Worm (Caenorhabditis elegans): ENCODE measurements around the gene tag-278.

Gene tag-278

ce11 chrX:3706319-3706718 is 17.3 kb upstream of the tag-278 start:
- no peak for TF ChIP-seq ztf-28 (GFP tag; IDR thresholded peaks at IDR 0.05)
- TF ChIP-seq lin-54 (GFP tag; optimal IDR thresholded peaks at IDR 0.05): no peak
- peak; percentile 70 for TF ChIP-seq zfh-2 (GFP tag; conservative IDR thresholded peaks at IDR 0.05)

- no peak for TF ChIP-seq rec-8 (tag; optimal IDR thresholded peaks at IDR 0.05)
- TF ChIP-seq sptf-2 (GFP tag; optimal IDR thresholded peaks at IDR 0.05): no peak
- no peak for TF ChIP-seq aptf-2 (GFP tag; conservative IDR thresholded peaks at IDR 0.05)
- no peak for TF ChIP-seq cebp-1 (GFP tag; IDR thresholded peaks at IDR 0.05)
- TF ChIP-seq cebp-1 (tag; optimal IDR thresholded peaks at IDR 0.05): peak; percentile 28
- TF ChIP-seq athp-1 (tag; optimal IDR thresholded peaks at IDR 0.05): no peak
- TF ChIP-seq ztf-22 (GFP tag; optimal IDR thresholded peaks at IDR 0.05): no peak
Measured at ce11 chrX:3705319-3705718, 16.3 kb upstream of the tag-278 start.

ce11 chrX:3701861-3702260 is 12.9 kb upstream of the tag-278 start:
- TF ChIP-seq aptf-2 (GFP tag; conservative IDR thresholded peaks at IDR 0.05) (no peak), T07F8.4 (tag; optimal IDR thresholded peaks at IDR 0.05) (no peak), attf-3 (GFP tag; conservative IDR thresholded peaks at IDR 0.05) (no peak), K12H6.12 (tag; optimal IDR thresholded peaks at IDR 0.05) (no peak), bed-1 (GFP tag; IDR thresholded peaks at IDR 0.05) (no peak), B0019.2 (GFP tag; conservative IDR thresholded peaks at IDR 0.05) (no peak), snpc-1.1 (tag; optimal IDR thresholded peaks at IDR 0.05; ENCODE audit: insufficient read depth) (no peak), hlh-12 (tag; optimal IDR thresholded peaks at IDR 0.05) (no peak), sea-2 (GFP tag; IDR thresholded peaks at IDR 0.05) (no peak), zfh-2 (GFP tag; conservative IDR thresholded peaks at IDR 0.05) (no peak), hrde-1 (tag; optimal IDR thresholded peaks at IDR 0.05; ENCODE audit: borderline replicate concordance) (no peak), him-1 (tag; optimal IDR thresholded peaks at IDR 0.05) (no peak), ets-4 (GFP tag; optimal IDR thresholded peaks at IDR 0.05) (no peak), F37B4.10 (GFP tag; IDR thresholded peaks at IDR 0.05) (no peak), nhr-27 (tag; optimal IDR thresholded peaks at IDR 0.05) (no peak), unc-130 (GFP tag; optimal IDR thresholded peaks at IDR 0.05) (no peak), gei-17 (GFP tag; optimal IDR thresholded peaks at IDR 0.05) (no peak), let-607 (tag; optimal IDR thresholded peaks at IDR 0.05) (no peak), Y79H2A.3 (GFP tag; conservative IDR thresholded peaks at IDR 0.05) (no peak), lir-1 (GFP tag; conservative IDR thresholded peaks at IDR 0.05) (no peak)

ce11 chrX:3697623-3698022 is 8.6 kb upstream of the tag-278 start:
- TF ChIP-seq ceh-100 (GFP tag; IDR thresholded peaks at IDR 0.05) (peak; percentile 51; the same call in 1 of the 2 replicates), lin-40 (tag; optimal IDR thresholded peaks at IDR 0.05) (peak; percentile 74), nfya-1 (tag; optimal IDR thresholded peaks at IDR 0.05; ENCODE audit: borderline replicate concordance, insufficient read depth) (no peak), nhr-27 (tag; optimal IDR thresholded peaks at IDR 0.05) (no peak), hmg-20 (GFP tag; IDR thresholded peaks at IDR 0.05) (peak; percentile 62; the same call in 1 of the 2 replicates), hlh-26 (GFP tag; conservative IDR thresholded peaks at IDR 0.05) (no peak), hmg-1.2 (GFP tag; IDR thresholded peaks at IDR 0.05) (peak; percentile 89), ztf-18 (tag; optimal IDR thresholded peaks at IDR 0.05) (peak; percentile 74), ceh-27 (GFP tag; optimal IDR thresholded peaks at IDR 0.05) (peak; percentile 68), sea-2 (GFP tag; IDR thresholded peaks at IDR 0.05) (0 out of 2 replicates have a peak, but pooled peaks have one; percentile 34), tbx-9 (tag; optimal IDR thresholded peaks at IDR 0.05; ENCODE audit: borderline replicate concordance) (no peak), ceh-79 (tag; optimal IDR thresholded peaks at IDR 0.05) (peak; percentile 16), bed-2 (GFP tag; IDR thresholded peaks at IDR 0.05) (no peak), mel-28 (tag; optimal IDR thresholded peaks at IDR 0.05; ENCODE audit: borderline replicate concordance) (peak; percentile 53), mxl-1 (tag; optimal IDR thresholded peaks at IDR 0.05) (peak; percentile 66), attf-5 (GFP tag; optimal IDR thresholded peaks at IDR 0.05) (peak; percentile 71), die-1 (tag; optimal IDR thresholded peaks at IDR 0.05) (peak; percentile 95), lin-26 (GFP tag; IDR thresholded peaks at IDR 0.05) (peak; percentile 94)

Data from whole organism, young adult.